Worm (Caenorhabditis elegans): ENCODE results near the gene svop-1.

- TF ChIP-seq T22C8.4 (GFP tag; IDR thresholded peaks at IDR 0.05): no peak
- TF ChIP-seq ref-1 (GFP tag; conservative IDR thresholded peaks at IDR 0.05): no peak
- TF ChIP-seq tab-1 (GFP tag; IDR thresholded peaks at IDR 0.05): 0 out of 2 replicates have a peak, but pooled peaks have one; percentile 61
- no peak for TF ChIP-seq ztf-29 (GFP tag; IDR thresholded peaks at IDR 0.05)
- peak; percentile 85 for TF ChIP-seq cog-1 (tag; optimal IDR thresholded peaks at IDR 0.05)
- TF ChIP-seq ztf-23 (GFP tag; IDR thresholded peaks at IDR 0.05): peak; percentile 56; the same call in 1 of the 2 replicates
- peak; percentile 65; the same call in 1 of the 2 replicates for TF ChIP-seq flt-1 (GFP tag; IDR thresholded peaks at IDR 0.05)
Measured at ce11 chrIII:8873990-8874668, 11.2 kb downstream of the svop-1 start.
